Fruit fly (Drosophila melanogaster) whole organism, embryonic: ENCODE data around the gene Rbf2.

Experiments
- CG10209 ChIP-seq: fragments of 200-800 bp; sonication (Bioruptor generic); optimal IDR thresholded peaks from 3 replicates; lab custom pipeline; 2017; ENCODE audit warnings: missing biosample characterization, mild to moderate bottlenecking, missing genetic modification characterization, missing genetic modification reagents
- CG12659 ChIP-seq: fragments of 200-800 bp; sonication (Bioruptor generic); optimal IDR thresholded peaks from 3 replicates; lab custom pipeline; 2017; ENCODE audit warnings: mild to moderate bottlenecking, missing biosample characterization, missing genetic modification reagents, missing genetic modification characterization
- CG14050 ChIP-seq: fragments of 200-800 bp; sonication (Bioruptor generic); IDR thresholded peaks from 3 replicates; pipeline ENCODE4 v1.3.6; 2022; ENCODE audit warnings: missing biosample characterization, missing genetic modification characterization
- CG15011 ChIP-seq: fragments of 200-800 bp; sonication (Bioruptor generic); optimal IDR thresholded peaks from 3 replicates; lab custom pipeline; 2018; ENCODE audit warnings: missing biosample characterization, mild to moderate bottlenecking, missing genetic modification characterization
- CG17359 ChIP-seq: fragments of 200-800 bp; sonication (Bioruptor generic); optimal IDR thresholded peaks from 3 replicates; lab custom pipeline; 2018; ENCODE audit warnings: missing biosample characterization, mild to moderate bottlenecking, missing genetic modification characterization, moderate library complexity
- CG17612 ChIP-seq: fragments of 200-800 bp; sonication (Bioruptor generic); IDR thresholded peaks from 2 replicates; pipeline ENCODE4 v1.3.6; 2022; ENCODE audit warnings: missing biosample characterization, missing genetic modification characterization
- CG2712 ChIP-seq: fragments of 200-800 bp; optimal IDR thresholded peaks from 3 replicates; lab custom pipeline; 2019; ENCODE audit warnings: missing biosample characterization, mild to moderate bottlenecking, missing genetic modification characterization, moderate library complexity
- CG30403 ChIP-seq: fragments of 200-800 bp; sonication (Bioruptor generic); optimal IDR thresholded peaks from 3 replicates; lab custom pipeline; 2016; ENCODE audit warnings: missing biosample characterization, missing genetic modification characterization
- CG31388 ChIP-seq: fragments of 200-800 bp; sonication (Bioruptor generic); optimal IDR thresholded peaks from 2 replicates; lab custom pipeline; 2016; ENCODE audit warnings: missing biosample characterization, missing genetic modification characterization
- CG3838 ChIP-seq: fragments of 200-800 bp; sonication (Bioruptor generic); optimal IDR thresholded peaks from 3 replicates; lab custom pipeline; 2016; ENCODE audit warnings: missing biosample characterization, missing genetic modification characterization
- CG3847 ChIP-seq: fragments of 200-800 bp; sonication (Bioruptor generic); IDR thresholded peaks from 2 replicates; pipeline ENCODE4 v1.3.6; 2022; ENCODE audit warnings: missing biosample characterization, missing genetic modification characterization
- CG6854 ChIP-seq: fragments of 200-800 bp; sonication (Bioruptor generic); optimal IDR thresholded peaks from 3 replicates; lab custom pipeline; 2017; ENCODE audit warnings: missing biosample characterization, mild to moderate bottlenecking, missing genetic modification characterization
- CG7928 ChIP-seq: fragments of 200-800 bp; sonication (Bioruptor generic); optimal IDR thresholded peaks from 2 replicates; lab custom pipeline; 2017; ENCODE audit warnings: missing biosample characterization, mild to moderate bottlenecking, missing genetic modification characterization
- CG8765 ChIP-seq: fragments of 200-800 bp; sonication (Bioruptor generic); IDR thresholded peaks from 2 replicates; pipeline ENCODE4 v1.3.6; 2022; ENCODE audit warnings: missing biosample characterization, missing genetic modification characterization
- CG8924 ChIP-seq: fragments of 200-800 bp; optimal IDR thresholded peaks from 3 replicates; lab custom pipeline; 2019; ENCODE audit warnings: missing biosample characterization, mild to moderate bottlenecking, missing genetic modification characterization, moderate library complexity
- CG9727 ChIP-seq: fragments of 200-800 bp; sonication (Bioruptor generic); optimal IDR thresholded peaks from 3 replicates; lab custom pipeline; 2017; ENCODE audit warnings: missing biosample characterization, mild to moderate bottlenecking, missing genetic modification characterization
- CTCF ChIP-seq: fragments of 200-800 bp; sonication (Bioruptor generic); optimal IDR thresholded peaks from 2 replicates; lab custom pipeline; 2017; ENCODE audit warnings: missing biosample characterization, mild to moderate bottlenecking, missing genetic modification characterization, moderate library complexity
- D ChIP-seq, 2 experiments: fragments of 200-800 bp in 1 of 2; fragments of >200 bp in 1 of 2; sonication (Bioruptor generic) in 1 of 2; optimal IDR thresholded peaks; 2 replicates in 1 of 2; 3 replicates in 1 of 2; lab custom pipeline; 2017; ENCODE audit warnings: mild to moderate bottlenecking in 1 of 2, missing biosample characterization in 1 of 2, missing genetic modification characterization in 1 of 2, missing genetic modification reagents in 1 of 2
- D19B ChIP-seq: fragments of 200-800 bp; sonication (Bioruptor generic); optimal IDR thresholded peaks from 2 replicates; lab custom pipeline; 2017; ENCODE audit warnings: missing biosample characterization, mild to moderate bottlenecking, missing genetic modification characterization
- Dfd ChIP-seq, 2 experiments: fragments of >200 bp; optimal IDR thresholded peaks; 2 replicates each; lab custom pipeline; 2017; ENCODE audit warnings: missing biosample characterization in 2 of 2, missing genetic modification characterization in 2 of 2
- Fer2 ChIP-seq: fragments of 200-800 bp; sonication (Bioruptor generic); optimal IDR thresholded peaks from 2 replicates; lab custom pipeline; 2018; ENCODE audit warnings: missing biosample characterization, mild to moderate bottlenecking, missing genetic modification characterization, moderate library complexity
- Fer3 ChIP-seq: fragments of 200-800 bp; sonication (Bioruptor generic); optimal IDR thresholded peaks from 2 replicates; lab custom pipeline; 2018; ENCODE audit warnings: missing biosample characterization, mild to moderate bottlenecking, missing genetic modification characterization, moderate library complexity
- GATAe ChIP-seq: fragments of 200-800 bp; sonication (Bioruptor generic); conservative IDR thresholded peaks from 2 replicates; pipeline ENCODE4 v1.3.6; 2022; ENCODE audit warnings: missing biosample characterization, missing genetic modification characterization
- MBD-R2 ChIP-seq: fragments of 200-800 bp; sonication (Bioruptor generic); IDR thresholded peaks from 2 replicates; pipeline ENCODE4 v1.3.6; 2022; ENCODE audit warnings: missing biosample characterization, missing genetic modification characterization
- MESR4 ChIP-seq: fragments of 200-800 bp; sonication (Bioruptor generic); optimal IDR thresholded peaks from 2 replicates; lab custom pipeline; 2018; ENCODE audit warnings: missing biosample characterization, mild to moderate bottlenecking, missing genetic modification characterization, moderate library complexity
- Med ChIP-seq: fragments of 200-800 bp; sonication (Bioruptor generic); peaks from one replicate; lab custom pipeline; 2016; ENCODE audit warnings: missing biosample characterization, missing genetic modification characterization, mild to moderate bottlenecking, inconsistent platforms, moderate library complexity
- Nf-YB ChIP-seq: fragments of 200-800 bp; sonication (Bioruptor generic); optimal IDR thresholded peaks from 3 replicates; lab custom pipeline; 2019; ENCODE audit warnings: missing biosample characterization, mild to moderate bottlenecking, missing genetic modification characterization, moderate library complexity
- Opbp ChIP-seq: fragments of 200-800 bp; sonication (Bioruptor generic); IDR thresholded peaks from 3 replicates; pipeline ENCODE4 v1.3.6; 2022; ENCODE audit warnings: missing biosample characterization, missing genetic modification characterization; ENCODE audit not compliant: partially characterized antibody
- PHDP ChIP-seq: fragments of 200-800 bp; sonication (Bioruptor generic); optimal IDR thresholded peaks from 3 replicates; lab custom pipeline; 2018; ENCODE audit warnings: missing biosample characterization, mild to moderate bottlenecking, missing genetic modification characterization, moderate library complexity
- Poxn ChIP-seq: fragments of 200-800 bp; sonication (Bioruptor generic); IDR thresholded peaks from 2 replicates; pipeline ENCODE4 v1.3.6; 2022; ENCODE audit warnings: missing biosample characterization, missing genetic modification characterization
- Side ChIP-seq: fragments of 200-800 bp; sonication (Bioruptor generic); optimal IDR thresholded peaks from 2 replicates; lab custom pipeline; 2016; ENCODE audit warnings: missing biosample characterization, missing genetic modification characterization
- Trl ChIP-seq, 3 experiments: fragments of >200 bp in 2 of 3; fragments of 200-800 bp in 1 of 3; sonication (Bioruptor generic) in 1 of 3; optimal IDR thresholded peaks; 2 replicates in 1 of 3; 3 replicates in 2 of 3; lab custom pipeline; 2016 to 2017; ENCODE audit warnings: missing biosample characterization in 1 of 3, missing genetic modification characterization in 1 of 3
- ab ChIP-seq: fragments of 200-800 bp; sonication (Bioruptor generic); optimal IDR thresholded peaks from 2 replicates; lab custom pipeline; 2016; ENCODE audit warnings: missing biosample characterization, missing genetic modification characterization
- ap ChIP-seq: fragments of 200-800 bp; sonication (Bioruptor generic); IDR thresholded peaks from 2 replicates; pipeline ENCODE4 v1.3.6; 2022; ENCODE audit warnings: missing biosample characterization, missing genetic modification characterization
- bcd ChIP-seq: fragments of 200-800 bp; sonication (Bioruptor generic); optimal IDR thresholded peaks from 2 replicates; lab custom pipeline; 2017; ENCODE audit warnings: missing biosample characterization, mild to moderate bottlenecking, missing genetic modification characterization
- bowl ChIP-seq: fragments of 200-800 bp; sonication (Bioruptor generic); IDR thresholded peaks from 2 replicates; pipeline ENCODE4 v1.3.6; 2022; ENCODE audit warnings: missing biosample characterization, missing genetic modification characterization
- chif ChIP-seq, 2 experiments: fragments of 200-800 bp; sonication (Bioruptor generic); optimal IDR thresholded peaks; 3 replicates each; lab custom pipeline; 2016; ENCODE audit warnings: missing biosample characterization in 2 of 2, missing genetic modification characterization in 2 of 2
- da ChIP-seq: fragments of 200-800 bp; sonication (Bioruptor generic); optimal IDR thresholded peaks from 2 replicates; lab custom pipeline; 2016; ENCODE audit warnings: missing biosample characterization, missing genetic modification characterization
- ems ChIP-seq: fragments of 200-800 bp; sonication (Bioruptor generic); optimal IDR thresholded peaks from 3 replicates; lab custom pipeline; 2016; ENCODE audit warnings: missing biosample characterization, missing genetic modification characterization
- eyg ChIP-seq: fragments of 200-800 bp; sonication (Bioruptor generic); optimal IDR thresholded peaks from 3 replicates; lab custom pipeline; 2016; ENCODE audit warnings: missing biosample characterization, missing genetic modification characterization
- gsb-n ChIP-seq: fragments of 200-800 bp; sonication (Bioruptor generic); optimal IDR thresholded peaks from 3 replicates; lab custom pipeline; 2018; ENCODE audit warnings: missing biosample characterization, mild to moderate bottlenecking, missing genetic modification characterization
- hbn ChIP-seq: fragments of 200-800 bp; sonication (Bioruptor generic); IDR thresholded peaks from 2 replicates; pipeline ENCODE4 v1.3.6; 2022; ENCODE audit warnings: missing biosample characterization, missing genetic modification characterization; ENCODE audit not compliant: partially characterized antibody
- inv ChIP-seq: fragments of 200-800 bp; sonication (Bioruptor generic); IDR thresholded peaks from 2 replicates; pipeline ENCODE4 v1.3.6; 2022; ENCODE audit warnings: missing biosample characterization, missing genetic modification characterization; ENCODE audit not compliant: partially characterized antibody
- maf-S ChIP-seq: fragments of 200-800 bp; sonication (Bioruptor generic); optimal IDR thresholded peaks from 2 replicates; lab custom pipeline; 2016; ENCODE audit warnings: missing biosample characterization, missing genetic modification characterization
- nmo ChIP-seq: fragments of 200-800 bp; sonication (Bioruptor generic); optimal IDR thresholded peaks from 2 replicates; lab custom pipeline; 2018; ENCODE audit warnings: missing biosample characterization, mild to moderate bottlenecking, missing genetic modification characterization, moderate library complexity
- otp ChIP-seq: fragments of 200-800 bp; sonication (Bioruptor generic); IDR thresholded peaks from 3 replicates; pipeline ENCODE4, ENCODE4 v1.3.6; 2022; ENCODE audit warnings: missing biosample characterization, missing genetic modification characterization
- pb ChIP-seq: fragments of 200-800 bp; sonication (Bioruptor generic); optimal IDR thresholded peaks from 3 replicates; lab custom pipeline; 2016; ENCODE audit warnings: missing biosample characterization, missing genetic modification characterization
- pzg ChIP-seq: fragments of 200-800 bp; sonication (Bioruptor generic); optimal IDR thresholded peaks from 3 replicates; lab custom pipeline; 2018; ENCODE audit warnings: missing biosample characterization, mild to moderate bottlenecking, missing genetic modification characterization, moderate library complexity
- sd ChIP-seq: fragments of 200-800 bp; sonication (Bioruptor generic); optimal IDR thresholded peaks from 3 replicates; lab custom pipeline; 2018; ENCODE audit warnings: missing biosample characterization, mild to moderate bottlenecking, missing genetic modification characterization, moderate library complexity
- sima ChIP-seq: fragments of 200-800 bp; sonication (Bioruptor generic); optimal IDR thresholded peaks from 2 replicates; lab custom pipeline; 2016; ENCODE audit warnings: missing biosample characterization, missing genetic modification characterization
- vfl ChIP-seq: fragments of 200-800 bp; sonication (Bioruptor generic); optimal IDR thresholded peaks from 2 replicates; lab custom pipeline; 2016; ENCODE audit warnings: missing biosample characterization, missing genetic modification characterization

The Rbf2 gene

dm6 chr3R:15934952-15935351 lies 30.3 kb upstream of the Rbf2 start, which contains the start of gene Sap47 (continued):
- TF ChIP-seq ap (GFP tag; lab: Robert Waterston, UW) = no peak
- TF ChIP-seq Side (GFP tag; lab: Kevin White, UChicago) = no peak
- peak; percentile 21 for TF ChIP-seq nmo (GFP tag; lab: Kevin White, UChicago)
- TF ChIP-seq D (optimal IDR thresholded peaks at IDR 0.05; lab: Kevin White, UChicago) = no peak
- TF ChIP-seq D (GFP tag; optimal IDR thresholded peaks at IDR 0.05; lab: Kevin White, UChicago) = no peak
- no peak for TF ChIP-seq eyg (GFP tag; lab: Kevin White, UChicago)
- no peak for TF ChIP-seq Fer3 (tag; lab: Kevin White, UChicago)
- no peak for TF ChIP-seq CG9727 (GFP tag; lab: Kevin White, UChicago)
- TF ChIP-seq sd (tag; lab: Kevin White, UChicago) = peak; percentile 74
- no peak for TF ChIP-seq CG8924 (tag; lab: Kevin White, UChicago)
- TF ChIP-seq D19B (GFP tag; lab: Kevin White, UChicago) = no peak
- TF ChIP-seq hbn (GFP tag; lab: Robert Waterston, UW) = peak; percentile 83
- TF ChIP-seq Nf-YB (GFP tag; lab: Kevin White, UChicago) = no peak
- no peak for TF ChIP-seq gsb-n
- no peak for TF ChIP-seq pb (GFP tag; lab: Kevin White, UChicago)
- TF ChIP-seq bowl (GFP tag; lab: Robert Waterston, UW) = no peak
- no peak for TF ChIP-seq Dfd (GFP tag; optimal IDR thresholded peaks at IDR 0.05; lab: Kevin White, UChicago)
- TF ChIP-seq CG3847 = peak; percentile 22; the same call in 1 of the 2 replicates
- peak; percentile 66 for TF ChIP-seq MESR4 (GFP tag; lab: Kevin White, UChicago)
- TF ChIP-seq vfl = no peak
- TF ChIP-seq PHDP (tag; lab: Kevin White, UChicago) = no peak
- TF ChIP-seq CG3838 (GFP tag; lab: Kevin White, UChicago) = no peak
- no peak for TF ChIP-seq CG6854 (GFP tag; lab: Kevin White, UChicago)
- TF ChIP-seq CG30403 (GFP tag; lab: Kevin White, UChicago) = no peak
- no peak for TF ChIP-seq da (GFP tag; lab: Kevin White, UChicago)
- no peak for TF ChIP-seq Poxn (GFP tag; lab: Robert Waterston, UW)
- TF ChIP-seq chif (GFP tag; optimal IDR thresholded peaks at IDR 0.05; lab: Kevin White, UChicago) = no peak
- TF ChIP-seq maf-S (GFP tag; lab: Kevin White, UChicago) = no peak
- TF ChIP-seq CTCF (GFP tag; lab: Kevin White, UChicago) = no peak
- no peak for TF ChIP-seq CG8765 (GFP tag; lab: Robert Waterston, UW)
- no peak for TF ChIP-seq CG17612 (GFP tag; lab: Robert Waterston, UW)
- TF ChIP-seq CG12659 (GFP tag; lab: Kevin White, UChicago) = peak; percentile 49
- no peak for TF ChIP-seq CG31388 (GFP tag; lab: Kevin White, UChicago)
- TF ChIP-seq MBD-R2 (GFP tag; lab: Robert Waterston, UW) = peak; percentile 99
- TF ChIP-seq pzg (GFP tag; lab: Kevin White, UChicago) = peak; percentile 80
- TF ChIP-seq CG17359 (tag; lab: Kevin White, UChicago) = no peak
- TF ChIP-seq CG7928 (GFP tag; lab: Kevin White, UChicago) = no peak
- TF ChIP-seq CG10209 = no peak
- TF ChIP-seq Trl (optimal IDR thresholded peaks at IDR 0.05; lab: Kevin White, UChicago) = peak in 1 of 2 experiments; percentile 19
- TF ChIP-seq Trl (GFP tag; optimal IDR thresholded peaks at IDR 0.05; lab: Kevin White, UChicago) = no peak
- TF ChIP-seq otp = no peak
- TF ChIP-seq bcd (GFP tag; lab: Kevin White, UChicago) = no peak
- no peak for TF ChIP-seq ab
- TF ChIP-seq Opbp (GFP tag; lab: Robert Waterston, UW) = peak; percentile 76; the same call in 2 of the 3 replicates
- TF ChIP-seq GATAe (GFP tag; lab: Robert Waterston, UW) = no peak
- peak; percentile 65 for TF ChIP-seq inv (GFP tag; lab: Robert Waterston, UW)
- no peak for TF ChIP-seq Fer2 (tag; lab: Kevin White, UChicago)
- peak; percentile 87 for TF ChIP-seq Med (GFP tag; lab: Kevin White, UChicago)
- no peak for TF ChIP-seq ems
- no peak for TF ChIP-seq sima (GFP tag; lab: Kevin White, UChicago)
- no peak for TF ChIP-seq CG2712 (tag; lab: Kevin White, UChicago)
- TF ChIP-seq CG15011 (GFP tag; lab: Kevin White, UChicago) = no peak
- TF ChIP-seq CG14050 (GFP tag; lab: Robert Waterston, UW) = no peak
